Fruit fly (Drosophila melanogaster) whole organism, adult: ENCODE data around the gene CG10803.

Experiments
- CG11617 ChIP-seq: fragments of 200-800 bp; sonication (Bioruptor generic); optimal IDR thresholded peaks from 2 replicates; lab custom pipeline; 2017; ENCODE audit warnings: mild to moderate bottlenecking, missing biosample characterization, missing genetic modification reagents, missing genetic modification characterization
- CG12768 ChIP-seq: fragments of 200-800 bp; sonication (Bioruptor generic); optimal IDR thresholded peaks from 2 replicates; lab custom pipeline; 2017; ENCODE audit warnings: missing biosample characterization, missing genetic modification characterization, mild to moderate bottlenecking, moderate library complexity, missing genetic modification reagents
- CG1620 ChIP-seq: fragments of 200-800 bp; sonication (Bioruptor generic); optimal IDR thresholded peaks from 2 replicates; lab custom pipeline; 2016; ENCODE audit warnings: missing biosample characterization, missing genetic modification characterization
- CG33017 ChIP-seq: fragments of 200-800 bp; sonication (Bioruptor generic); optimal IDR thresholded peaks from 2 replicates; lab custom pipeline; 2018; ENCODE audit warnings: missing biosample characterization, mild to moderate bottlenecking, missing genetic modification characterization, moderate library complexity
- Clk ChIP-seq: fragments of 200-800 bp; sonication (Bioruptor generic); optimal IDR thresholded peaks from 2 replicates; lab custom pipeline; 2017; ENCODE audit warnings: missing biosample characterization, missing genetic modification characterization
- Crg-1 ChIP-seq: fragments of 200-800 bp; sonication (Bioruptor generic); optimal IDR thresholded peaks from 2 replicates; lab custom pipeline; 2016; ENCODE audit warnings: missing biosample characterization, missing genetic modification characterization
- Hr96 ChIP-seq: fragments of 200-800 bp; sonication (Bioruptor generic); optimal IDR thresholded peaks from 2 replicates; lab custom pipeline; 2016; ENCODE audit warnings: missing biosample characterization, missing genetic modification characterization
- Mnt ChIP-seq: fragments of 200-800 bp; sonication (Bioruptor generic); optimal IDR thresholded peaks from 2 replicates; lab custom pipeline; 2016; ENCODE audit warnings: missing biosample characterization, mild to moderate bottlenecking, missing genetic modification characterization
- bab1 ChIP-seq: fragments of 200-800 bp; sonication (Bioruptor generic); optimal IDR thresholded peaks from 3 replicates; lab custom pipeline; 2019; ENCODE audit warnings: missing biosample characterization, mild to moderate bottlenecking, missing genetic modification characterization, moderate library complexity
- cic ChIP-seq: fragments of 200-800 bp; sonication (Bioruptor generic); optimal IDR thresholded peaks from 2 replicates; lab custom pipeline; 2017; ENCODE audit warnings: missing biosample characterization, mild to moderate bottlenecking, missing genetic modification characterization, moderate library complexity
- cnc ChIP-seq, 2 experiments: fragments of >200 bp; optimal IDR thresholded peaks; 2 replicates each; lab custom pipeline; 2017
- kay ChIP-seq: fragments of 200-800 bp; sonication (Bioruptor generic); peaks from one replicate; lab custom pipeline; 2016; ENCODE audit warnings: missing biosample characterization, missing genetic modification characterization, borderline replicate concordance
- ovo ChIP-seq: fragments of 200-800 bp; sonication (Bioruptor generic); optimal IDR thresholded peaks from 2 replicates; lab custom pipeline; 2016; ENCODE audit warnings: missing biosample characterization, missing genetic modification characterization
- pad ChIP-seq: fragments of 200-800 bp; sonication (Bioruptor generic); optimal IDR thresholded peaks from 3 replicates; lab custom pipeline; 2017; ENCODE audit warnings: missing biosample characterization, missing genetic modification characterization, mild to moderate bottlenecking, moderate library complexity, missing genetic modification reagents
- tj ChIP-seq: fragments of 200-800 bp; sonication (Bioruptor generic); optimal IDR thresholded peaks from 3 replicates; lab custom pipeline; 2017; ENCODE audit warnings: missing biosample characterization, mild to moderate bottlenecking, missing genetic modification characterization, moderate library complexity
- toe ChIP-seq: fragments of 200-800 bp; sonication (Bioruptor generic); optimal IDR thresholded peaks from 2 replicates; lab custom pipeline; 2016; ENCODE audit warnings: missing biosample characterization, missing genetic modification characterization

Gene CG10803

DNA sequence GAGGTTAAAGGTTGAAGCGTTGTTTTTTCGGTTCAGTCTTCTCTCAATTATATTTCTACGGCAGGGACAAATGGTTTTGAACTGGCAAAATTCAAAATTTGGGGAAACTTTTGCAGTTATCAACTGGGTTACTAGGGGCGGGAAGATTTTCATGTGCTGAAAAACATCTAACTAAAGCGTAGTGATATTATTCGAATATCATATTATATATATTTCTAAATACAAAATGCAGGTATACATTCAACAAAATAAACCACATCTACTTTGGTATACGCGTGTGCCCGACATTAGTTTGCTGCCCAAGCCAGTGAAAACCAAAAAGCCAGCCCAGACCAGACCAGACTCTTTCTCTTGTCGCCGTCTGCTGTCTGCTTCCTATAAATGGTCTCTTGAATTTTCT lies 19.3 kb downstream of the CG10803 start, which contains the start of gene Gas8:
TSS of gene Gas8 (minus strand) at position 101 of the 400 bp plus-strand sequence.
- no peak for TF ChIP-seq CG1620 (GFP tag; lab: Kevin White, UChicago)
- no peak for TF ChIP-seq CG33017
- TF ChIP-seq cnc (optimal IDR thresholded peaks at IDR 0.05; lab: Kevin White, UChicago), result no peak
- TF ChIP-seq ovo, result no peak
- no peak for TF ChIP-seq bab1 (GFP tag; lab: Kevin White, UChicago)
- TF ChIP-seq CG12768, result no peak

DNA sequence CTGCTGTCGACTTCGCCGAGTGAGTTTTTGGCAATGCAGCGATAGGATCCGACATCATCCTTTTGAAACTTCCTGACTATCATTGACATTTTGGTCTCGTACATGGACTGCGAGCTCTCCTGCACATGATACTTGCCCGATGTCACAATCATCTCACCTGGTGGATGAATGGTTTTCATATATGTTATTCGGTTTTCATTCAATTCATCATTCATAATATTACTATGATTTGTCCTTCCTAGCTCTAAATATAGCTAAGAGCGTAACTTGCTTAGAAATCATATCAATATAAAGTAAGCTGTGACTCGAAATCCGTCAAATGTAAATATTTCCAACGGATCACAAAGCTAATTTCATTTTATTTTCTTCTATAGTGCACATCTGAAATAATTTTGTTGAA lies 28.6 kb downstream of the CG10803 start, which contains the start of gene CG13021:
TSS of gene CG13021 (plus strand) at position 301 of the 400 bp plus-strand sequence.
- TF ChIP-seq pad (no peak), cic (GFP tag; lab: Kevin White, UChicago) (no peak)

DNA sequence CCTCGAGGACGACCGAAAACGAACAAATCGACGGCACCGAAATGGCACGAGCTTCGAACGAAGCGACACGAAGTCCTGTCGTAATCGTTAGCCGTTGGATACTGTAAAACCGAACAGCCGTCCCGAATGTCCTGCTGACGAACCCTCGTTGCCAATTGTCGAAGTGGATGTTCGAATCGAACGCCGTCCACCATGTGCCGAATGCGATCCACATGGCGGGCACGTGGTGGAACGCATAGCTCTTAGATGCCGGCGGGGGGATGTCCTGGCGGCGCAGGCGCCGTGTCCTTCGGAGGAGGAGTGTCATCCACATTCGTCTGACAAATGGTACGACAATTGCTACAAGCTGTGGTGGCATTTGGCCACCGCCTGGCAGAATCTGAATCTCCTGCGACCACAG lies 45.2 kb downstream of the CG10803 start:
- TF ChIP-seq Clk (GFP tag; lab: Kevin White, UChicago) (no peak), Mnt (GFP tag; lab: Kevin White, UChicago) (peak; percentile 88)

DNA sequence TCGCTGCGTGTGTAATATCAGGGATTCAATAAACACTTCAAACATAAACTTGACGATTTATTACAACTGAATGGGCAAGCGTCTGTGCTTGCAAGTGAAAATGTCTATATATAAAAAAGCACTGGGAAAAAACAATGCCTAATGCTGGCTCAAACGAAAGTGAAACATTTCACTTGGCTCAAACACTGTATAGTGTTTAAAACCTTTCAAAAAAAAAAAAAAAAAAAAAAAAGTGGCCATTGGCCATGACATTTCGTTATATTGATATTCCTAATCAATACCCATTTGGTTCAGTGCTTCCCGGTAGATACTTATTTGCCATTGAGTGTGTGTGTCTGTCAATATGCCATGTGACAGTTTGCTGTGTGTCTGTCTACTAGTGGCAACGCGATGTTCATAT lies 53.3 kb downstream of the CG10803 start:
- TF ChIP-seq CG11617, result no peak
- no peak for TF ChIP-seq Hr96 (GFP tag; lab: Kevin White, UChicago)
- TF ChIP-seq tj (GFP tag; lab: Kevin White, UChicago), result no peak
- no peak for TF ChIP-seq Mnt (GFP tag; lab: Kevin White, UChicago)
- no peak for TF ChIP-seq kay (GFP tag; lab: Kevin White, UChicago)
- no peak for TF ChIP-seq ovo
- no peak for TF ChIP-seq Crg-1
- TF ChIP-seq toe (GFP tag; lab: Kevin White, UChicago), result no peak
